Worm (Caenorhabditis elegans) whole organism, young adult: ENCODE measurements around the gene cmtr-1.

Experiments used
- hlh-26 ChIP-seq: fragments of 200-800 bp; sonication (Bioruptor generic); conservative IDR thresholded peaks from 2 replicates; pipeline ENCODE4 v1.3.6; 2022; ENCODE audit warnings: missing genetic modification reagents, missing genetic modification characterization, missing compliant biosample characterization
- hrde-1 ChIP-seq: sonication (generic microtip); optimal IDR thresholded peaks from 2 replicates; lab custom pipeline; 2016; ENCODE audit warnings: missing genetic modification characterization, mild to moderate bottlenecking, missing compliant biosample characterization, moderate library complexity, missing genotype, missing genetic modification reagents, borderline replicate concordance
- pha-4 ChIP-seq: fragments of 150-350 bp; sonication (generic microtip); optimal IDR thresholded peaks from 2 replicates; lab custom pipeline; 2014; ENCODE audit warnings: missing biosample characterization, missing genetic modification reagents, missing genetic modification characterization
- sea-2 ChIP-seq: fragments of 200-800 bp; sonication (Bioruptor generic); IDR thresholded peaks from 2 replicates; pipeline ENCODE4 v1.3.6; 2022; ENCODE audit warnings: missing genetic modification characterization, missing compliant biosample characterization
- snpc-4 ChIP-seq, 5 experiments: fragments of 150-350 bp in 1 of 5; sonication (generic microtip) in 4 of 5; optimal IDR thresholded peaks; 2 replicates each; lab custom pipeline; 2014 to 2018; ENCODE audit warnings: missing genetic modification characterization in 5 of 5, missing biosample characterization in 3 of 5, antibody characterized with exemption in 2 of 5, mild to moderate bottlenecking in 2 of 5, missing compliant biosample characterization in 2 of 5, missing genotype in 2 of 5, moderate library complexity in 2 of 5, missing genetic modification reagents in 1 of 5
- tbp1 ChIP-seq: fragments of 200-800 bp; sonication (Bioruptor generic); optimal IDR thresholded peaks from 2 replicates; lab custom pipeline; 2018; ENCODE audit warnings: mild to moderate bottlenecking, missing genetic modification characterization, missing compliant biosample characterization
- ztf-22 ChIP-seq: fragments of 200-800 bp; sonication (Bioruptor generic); optimal IDR thresholded peaks from 2 replicates; lab custom pipeline; 2018; ENCODE audit warnings: mild to moderate bottlenecking, missing genetic modification characterization, moderate library complexity, missing compliant biosample characterization

- TF ChIP-seq hlh-26 (GFP tag; lab: Robert Waterston, UW), result no peak
- TF ChIP-seq hrde-1 (tag; lab: Kevin White, UChicago), result no peak
- no peak for TF ChIP-seq pha-4 (tag; lab: Kevin White, UChicago)
- no peak for TF ChIP-seq tbp1
- no peak for TF ChIP-seq snpc-4 (GFP tag; optimal IDR thresholded peaks at IDR 0.05; lab: Kevin White, UChicago)
- TF ChIP-seq snpc-4 (tag; optimal IDR thresholded peaks at IDR 0.05; lab: Kevin White, UChicago), result no peak
- no peak for TF ChIP-seq sea-2 (GFP tag; lab: Robert Waterston, UW)
- TF ChIP-seq ztf-22, result no peak
These were observed 17.3 kb upstream of the cmtr-1 start for ce11 chrII:15008481-15009057.
